Worm (Caenorhabditis elegans): ENCODE measurements around the gene edg-1.
"Not testable (repeated sequence)": the region's sequence is repeated elsewhere in the genome, so short reads cannot be mapped to it uniquely, and the experiment has no call there.

Gene edg-1

ce11 chrIV:11319884-11320362, 677 bp upstream of the edg-1 start, which contains the start of gene B0035.18:
B0035.18 (plus strand) TSS chrIV:11320312.
- TF ChIP-seq nhr-23 (tag; optimal IDR thresholded peaks at IDR 0.05) (no peak), lin-11 (tag; optimal IDR thresholded peaks at IDR 0.05) (no peak), nhr-6 (tag; optimal IDR thresholded peaks at IDR 0.05) (no peak), elt-1 (tag; optimal IDR thresholded peaks at IDR 0.05) (no peak), alr-1 (tag; optimal IDR thresholded peaks at IDR 0.05) (no peak), nhr-237 (tag; optimal IDR thresholded peaks at IDR 0.05) (no peak), skn-1 (tag; optimal IDR thresholded peaks at IDR 0.05) (no peak), Y55F3AM.14 (GFP tag; optimal IDR thresholded peaks at IDR 0.05) (no peak), crh-2 (tag; optimal IDR thresholded peaks at IDR 0.05) (no peak), nhr-25 (tag; optimal IDR thresholded peaks at IDR 0.05) (no peak), nhr-11 (tag; optimal IDR thresholded peaks at IDR 0.05) (no peak), sem-4 (tag; optimal IDR thresholded peaks at IDR 0.05) (no peak), ztf-11 (tag; optimal IDR thresholded peaks at IDR 0.05) (no peak), ceh-82 (tag; optimal IDR thresholded peaks at IDR 0.05) (no peak), ceh-16 (tag; optimal IDR thresholded peaks at IDR 0.05) (no peak), nhr-12 (tag; optimal IDR thresholded peaks at IDR 0.05) (no peak), C34F6.9 (tag; optimal IDR thresholded peaks at IDR 0.05) (no peak)

- TF ChIP-seq unc-55 (GFP tag; optimal IDR thresholded peaks at IDR 0.05) (no peak), zag-1 (tag; optimal IDR thresholded peaks at IDR 0.05) (no peak)
Observed at ce11 chrIV:11323666-11324065, 3.1 kb downstream of the edg-1 start.

- TF ChIP-seq gmeb-1, aly-2, nhr-129 (tag; optimal IDR thresholded peaks at IDR 0.05): not testable (repeated sequence)
Observed at ce11 chrIV:11324741-11325140, 4.1 kb downstream of the edg-1 start, which contains the start of gene his-48. his-48 (plus strand) TSS chrIV:11324745.

- TF ChIP-seq nhr-237 (tag; optimal IDR thresholded peaks at IDR 0.05) (no peak), mdl-1 (tag; optimal IDR thresholded peaks at IDR 0.05) (no peak), mbf-1 (tag; optimal IDR thresholded peaks at IDR 0.05) (no peak), ztf-11 (tag; optimal IDR thresholded peaks at IDR 0.05) (no peak), lin-11 (tag; optimal IDR thresholded peaks at IDR 0.05) (no peak), unc-39 (tag; optimal IDR thresholded peaks at IDR 0.05) (no peak), dmd-4 (tag; optimal IDR thresholded peaks at IDR 0.05) (no peak), sem-4 (tag; optimal IDR thresholded peaks at IDR 0.05) (no peak), peb-1 (tag; optimal IDR thresholded peaks at IDR 0.05) (no peak), fos-1 (tag; optimal IDR thresholded peaks at IDR 0.05) (no peak), ama-1 (optimal IDR thresholded peaks at IDR 0.05) (no peak), nhr-12 (tag; optimal IDR thresholded peaks at IDR 0.05) (no peak), crh-2 (tag; optimal IDR thresholded peaks at IDR 0.05) (no peak), gmeb-1 (tag; optimal IDR thresholded peaks at IDR 0.05) (no peak), snpc-4 (tag; optimal IDR thresholded peaks at IDR 0.05) (no peak), ztf-1 (GFP tag; conservative IDR thresholded peaks at IDR 0.05) (no peak)
Observed at ce11 chrIV:11326939-11327565, 6.5 kb downstream of the edg-1 start, which contains the start of gene B0035.21. B0035.21 (plus strand) TSS chrIV:11327260.

- no peak for TF ChIP-seq nhr-10 (tag; optimal IDR thresholded peaks at IDR 0.05)
- TF ChIP-seq unc-55 (GFP tag; optimal IDR thresholded peaks at IDR 0.05) = no peak
- TF ChIP-seq alr-1 (tag; optimal IDR thresholded peaks at IDR 0.05) = no peak
- TF ChIP-seq elt-3 (tag; optimal IDR thresholded peaks at IDR 0.05) = no peak
- no peak for TF ChIP-seq mbf-1 (tag; optimal IDR thresholded peaks at IDR 0.05)
- TF ChIP-seq ZK546.5 (tag; optimal IDR thresholded peaks at IDR 0.05) = no peak
- no peak for TF ChIP-seq ceh-16 (tag; optimal IDR thresholded peaks at IDR 0.05)
- TF ChIP-seq mdl-1 (tag; optimal IDR thresholded peaks at IDR 0.05) = no peak
- TF ChIP-seq sma-3 (GFP tag; optimal IDR thresholded peaks at IDR 0.05) = no peak
- TF ChIP-seq ztf-4 (tag; optimal IDR thresholded peaks at IDR 0.05) = no peak
Observed at ce11 chrIV:11329269-11329668, 8.7 kb downstream of the edg-1 start, which contains the start of gene leo-1. leo-1 (minus strand) TSS chrIV:11329369.

All from whole organism, L2 larva.